Worm (Caenorhabditis elegans) whole organism, midembryonic: ENCODE measurements around the gene C54C6.11.

Experiments used
- T22C8.4 ChIP-seq: fragments of 200-800 bp; sonication (Bioruptor generic); IDR thresholded peaks from 2 replicates; pipeline ENCODE4 v1.3.6; 2022; ENCODE audit warnings: missing genetic modification characterization, missing compliant biosample characterization
- cog-1 ChIP-seq: sonication (generic microtip); optimal IDR thresholded peaks from 2 replicates; lab custom pipeline; 2016; ENCODE audit warnings: missing genetic modification characterization, missing compliant biosample characterization
- flt-1 ChIP-seq: fragments of 200-800 bp; sonication (Bioruptor generic); IDR thresholded peaks from 2 replicates; pipeline ENCODE4 v1.3.6; 2022; ENCODE audit warnings: missing genetic modification characterization, missing compliant biosample characterization
- klf-2 ChIP-seq: fragments of 200-800 bp; sonication (Bioruptor generic); conservative IDR thresholded peaks from 2 replicates; pipeline ENCODE4 v1.3.6; 2022; ENCODE audit warnings: missing genetic modification reagents, missing genetic modification characterization, missing compliant biosample characterization
- med-1 ChIP-seq: sonication (generic microtip); optimal IDR thresholded peaks from 2 replicates; lab custom pipeline; 2017; ENCODE audit warnings: missing genetic modification characterization, mild to moderate bottlenecking, missing compliant biosample characterization, antibody characterized with exemption, missing genetic modification reagents; ENCODE audit not compliant: insufficient read depth
- tab-1 ChIP-seq: fragments of 200-800 bp; sonication (Bioruptor generic); IDR thresholded peaks from 2 replicates; pipeline ENCODE4 v1.3.6; 2022; ENCODE audit warnings: missing genetic modification characterization, missing compliant biosample characterization
- ztf-29 ChIP-seq: fragments of 200-800 bp; sonication (Bioruptor generic); IDR thresholded peaks from 2 replicates; pipeline ENCODE4 v1.3.6; 2022; ENCODE audit warnings: missing genetic modification reagents, missing genetic modification characterization, missing compliant biosample characterization

ce11 chrIII:3532035-3532434, 16.1 kb upstream of the C54C6.11 start:
- TF ChIP-seq klf-2 (GFP tag; lab: Robert Waterston, UW) (no peak), med-1 (GFP tag; lab: Kevin White, UChicago) (no peak), flt-1 (GFP tag; lab: Robert Waterston, UW) (0 out of 2 replicates have a peak, but pooled peaks have one; percentile 50), tab-1 (GFP tag; lab: Robert Waterston, UW) (no peak), cog-1 (tag; lab: Kevin White, UChicago) (peak; percentile 18), ztf-29 (GFP tag; lab: Robert Waterston, UW) (no peak), T22C8.4 (peak; percentile 18; the same call in 1 of the 2 replicates)
